Worm (Caenorhabditis elegans) whole organism, L1 larva: ENCODE data around the gene snt-1.

Experiments used
- C04F5.9 ChIP-seq: sonication (generic microtip); optimal IDR thresholded peaks from 2 replicates; lab custom pipeline; 2016; ENCODE audit warnings: missing genetic modification characterization, missing compliant biosample characterization
- C16A3.4 ChIP-seq: fragments of 150-350 bp; optimal IDR thresholded peaks from 2 replicates; lab custom pipeline; 2014; ENCODE audit warnings: missing biosample characterization, missing genetic modification characterization
- C34B4.2 ChIP-seq: sonication (generic microtip); optimal IDR thresholded peaks from 2 replicates; lab custom pipeline; 2017; ENCODE audit warnings: mild to moderate bottlenecking, missing genetic modification characterization, missing compliant biosample characterization
- aha-1 ChIP-seq: fragments of 150-350 bp; optimal IDR thresholded peaks from 2 replicates; lab custom pipeline; 2014; ENCODE audit warnings: missing biosample characterization, missing genetic modification characterization
- alr-1 ChIP-seq: fragments of 200-800 bp; sonication (Bioruptor generic); optimal IDR thresholded peaks from 2 replicates; lab custom pipeline; 2018; ENCODE audit warnings: borderline replicate concordance, mild to moderate bottlenecking, missing genetic modification characterization, missing compliant biosample characterization
- ama-1 ChIP-seq: fragments of 150-350 bp; optimal IDR thresholded peaks from 2 replicates; lab custom pipeline; 2014
- ceh-63 ChIP-seq: fragments of 200-800 bp; sonication (Bioruptor generic); optimal IDR thresholded peaks from 2 replicates; lab custom pipeline; 2018; ENCODE audit warnings: mild to moderate bottlenecking, missing genetic modification characterization, missing compliant biosample characterization
- ceh-8 ChIP-seq: fragments of 200-800 bp; sonication (Bioruptor generic); optimal IDR thresholded peaks from 2 replicates; lab custom pipeline; 2018; ENCODE audit warnings: mild to moderate bottlenecking, missing genetic modification characterization, moderate library complexity, missing compliant biosample characterization
- ces-1 ChIP-seq: fragments of 150-350 bp; optimal IDR thresholded peaks from 2 replicates; lab custom pipeline; 2014; ENCODE audit warnings: missing biosample characterization, missing genetic modification reagents, missing genetic modification characterization
- dpl-1 ChIP-seq, 3 experiments: fragments of 150-350 bp in 2 of 3; sonication (generic microtip) in 1 of 3; optimal IDR thresholded peaks; 2 replicates each; lab custom pipeline; 2014 to 2017; ENCODE audit warnings: missing biosample characterization in 3 of 3, missing genetic modification characterization in 3 of 3, missing genetic modification reagents in 3 of 3
- egl-27 ChIP-seq, 2 experiments: fragments of 150-350 bp in 1 of 2; sonication (generic microtip); optimal IDR thresholded peaks; 3 replicates each; lab custom pipeline; 2017 to 2018; ENCODE audit warnings: missing biosample characterization in 2 of 2, missing genetic modification characterization in 2 of 2, missing genetic modification reagents in 2 of 2
- elt-3 ChIP-seq, 6 experiments: fragments of 150-350 bp in 1 of 6; sonication (generic microtip); optimal IDR thresholded peaks; 2 replicates each; lab custom pipeline; 2017 to 2018; ENCODE audit warnings: missing biosample characterization in 6 of 6, missing genetic modification characterization in 6 of 6, inconsistent platforms in 1 of 6
- fkh-10 ChIP-seq: sonication (generic microtip); optimal IDR thresholded peaks from 2 replicates; lab custom pipeline; 2017; ENCODE audit warnings: missing biosample characterization, missing genetic modification reagents, missing genetic modification characterization
- fkh-4 ChIP-seq: sonication (generic microtip); optimal IDR thresholded peaks from 2 replicates; lab custom pipeline; 2016; ENCODE audit warnings: missing compliant biosample characterization, missing genetic modification characterization, borderline replicate concordance
- fkh-8 ChIP-seq: sonication (generic microtip); optimal IDR thresholded peaks from 2 replicates; lab custom pipeline; 2016; ENCODE audit warnings: mild to moderate bottlenecking, missing genetic modification characterization, missing compliant biosample characterization
- fos-1 ChIP-seq: fragments of 150-350 bp; optimal IDR thresholded peaks from 2 replicates; lab custom pipeline; 2014; ENCODE audit warnings: missing biosample characterization, missing genetic modification characterization
- hlh-4 ChIP-seq: sonication (generic microtip); optimal IDR thresholded peaks from 2 replicates; lab custom pipeline; 2016; ENCODE audit warnings: mild to moderate bottlenecking, missing genetic modification characterization, missing compliant biosample characterization
- hpl-2 ChIP-seq: fragments of 150-350 bp; optimal IDR thresholded peaks from 2 replicates; lab custom pipeline; 2014; ENCODE audit warnings: missing biosample characterization, missing genetic modification reagents, missing genetic modification characterization
- irx-1 ChIP-seq: sonication (generic microtip); optimal IDR thresholded peaks from 2 replicates; lab custom pipeline; 2016; ENCODE audit warnings: missing genetic modification characterization, missing compliant biosample characterization
- isw-1 ChIP-seq: fragments of 200-800 bp; sonication (Bioruptor generic); IDR thresholded peaks from 2 replicates; pipeline ENCODE4 v1.3.6; 2022; ENCODE audit warnings: missing genetic modification characterization, missing compliant biosample characterization
- jun-1 ChIP-seq: fragments of 150-350 bp; optimal IDR thresholded peaks from 2 replicates; lab custom pipeline; 2014; ENCODE audit warnings: missing biosample characterization, missing genetic modification reagents, missing genetic modification characterization
- lin-13 ChIP-seq: fragments of 150-350 bp; optimal IDR thresholded peaks from 2 replicates; lab custom pipeline; 2014; ENCODE audit warnings: missing biosample characterization, missing genetic modification reagents, missing genetic modification characterization
- lin-14 ChIP-seq: fragments of 200-800 bp; sonication (Bioruptor generic); optimal IDR thresholded peaks from 2 replicates; lab custom pipeline; 2018; ENCODE audit warnings: mild to moderate bottlenecking, missing genetic modification characterization, moderate library complexity, missing compliant biosample characterization
- lin-15B ChIP-seq: fragments of 150-350 bp; sonication (generic microtip); optimal IDR thresholded peaks from 3 replicates; lab custom pipeline; 2014; ENCODE audit warnings: missing biosample characterization, missing genetic modification characterization
- lin-39 ChIP-seq: fragments of 150-350 bp; optimal IDR thresholded peaks from 2 replicates; lab custom pipeline; 2014; ENCODE audit warnings: missing biosample characterization, missing genetic modification reagents, missing genetic modification characterization
- lir-3 ChIP-seq: sonication (generic microtip); optimal IDR thresholded peaks from 2 replicates; lab custom pipeline; 2016; ENCODE audit warnings: mild to moderate bottlenecking, missing genetic modification characterization, moderate library complexity, missing compliant biosample characterization; ENCODE audit not compliant: poor library complexity
- lsy-2 ChIP-seq, 2 experiments: fragments of 150-350 bp; optimal IDR thresholded peaks; 2 replicates each; lab custom pipeline; 2014; ENCODE audit warnings: missing biosample characterization in 2 of 2, missing genetic modification characterization in 2 of 2
- mab-9 ChIP-seq: fragments of 200-800 bp; sonication (Bioruptor generic); IDR thresholded peaks from 2 replicates; pipeline ENCODE4 v1.3.6; 2022; ENCODE audit warnings: missing genetic modification reagents, missing genetic modification characterization, missing compliant biosample characterization
- mdl-1 ChIP-seq, 2 experiments: fragments of 150-350 bp; optimal IDR thresholded peaks; 2 replicates each; lab custom pipeline; 2014 to 2017; ENCODE audit warnings: missing biosample characterization in 2 of 2, missing genetic modification characterization in 2 of 2, inconsistent platforms in 1 of 2
- mef-2 ChIP-seq: fragments of 150-350 bp; optimal IDR thresholded peaks from 2 replicates; lab custom pipeline; 2014; ENCODE audit warnings: missing biosample characterization, missing genetic modification characterization
- mep-1 ChIP-seq: fragments of 150-350 bp; optimal IDR thresholded peaks from 2 replicates; lab custom pipeline; 2014; ENCODE audit warnings: missing biosample characterization, missing genetic modification characterization
- nhr-11 ChIP-seq: fragments of 150-350 bp; optimal IDR thresholded peaks from 2 replicates; lab custom pipeline; 2014; ENCODE audit warnings: missing biosample characterization, missing genetic modification characterization
- nhr-12 ChIP-seq: sonication (generic microtip); optimal IDR thresholded peaks from 2 replicates; lab custom pipeline; 2017; ENCODE audit warnings: missing biosample characterization, missing genetic modification characterization
- nhr-19 ChIP-seq: fragments of 200-800 bp; sonication (Bioruptor generic); conservative IDR thresholded peaks from 2 replicates; pipeline ENCODE4 v1.3.6; 2022; ENCODE audit warnings: missing genetic modification characterization, missing compliant biosample characterization
- nhr-20 ChIP-seq: sonication (generic microtip); optimal IDR thresholded peaks from 2 replicates; lab custom pipeline; 2016; ENCODE audit warnings: mild to moderate bottlenecking, missing genetic modification characterization, missing compliant biosample characterization
- nhr-237 ChIP-seq: fragments of 150-350 bp; optimal IDR thresholded peaks from 2 replicates; lab custom pipeline; 2014; ENCODE audit warnings: missing biosample characterization, missing genetic modification characterization
- nhr-28 ChIP-seq: fragments of 150-350 bp; optimal IDR thresholded peaks from 2 replicates; lab custom pipeline; 2014; ENCODE audit warnings: missing biosample characterization, missing genetic modification characterization
- nhr-71 ChIP-seq: sonication (generic microtip); optimal IDR thresholded peaks from 2 replicates; lab custom pipeline; 2016; ENCODE audit warnings: mild to moderate bottlenecking, missing genetic modification characterization, moderate library complexity, missing compliant biosample characterization
- nhr-76 ChIP-seq: sonication (generic microtip); optimal IDR thresholded peaks from 2 replicates; lab custom pipeline; 2017; ENCODE audit warnings: missing biosample characterization, missing genetic modification characterization
- nhr-77 ChIP-seq: fragments of 150-350 bp; optimal IDR thresholded peaks from 2 replicates; lab custom pipeline; 2014; ENCODE audit warnings: missing biosample characterization, missing genetic modification characterization
- nhr-85 ChIP-seq: sonication (generic microtip); peaks from one replicate; lab custom pipeline; 2016; ENCODE audit warnings: missing genetic modification characterization, inconsistent platforms, missing compliant biosample characterization
- pax-3 ChIP-seq: fragments of 200-800 bp; sonication (Bioruptor generic); optimal IDR thresholded peaks from 2 replicates; lab custom pipeline; 2018; ENCODE audit warnings: mild to moderate bottlenecking, missing genetic modification characterization, moderate library complexity, missing compliant biosample characterization
- pqm-1 ChIP-seq: sonication (generic microtip); optimal IDR thresholded peaks from 3 replicates; lab custom pipeline; 2017; ENCODE audit warnings: missing biosample characterization, missing genetic modification characterization
- rnt-1 ChIP-seq: sonication (generic microtip); optimal IDR thresholded peaks from 2 replicates; lab custom pipeline; 2016; ENCODE audit warnings: mild to moderate bottlenecking, missing genetic modification characterization, moderate library complexity, missing compliant biosample characterization
- skn-1 ChIP-seq: fragments of 150-350 bp; optimal IDR thresholded peaks from 2 replicates; lab custom pipeline; 2014; ENCODE audit warnings: missing biosample characterization, missing genetic modification characterization
- snpc-4 ChIP-seq: fragments of 150-350 bp; optimal IDR thresholded peaks from 2 replicates; lab custom pipeline; 2014; ENCODE audit warnings: missing biosample characterization, missing genetic modification characterization
- sox-4 ChIP-seq: sonication (generic microtip); optimal IDR thresholded peaks from 2 replicates; lab custom pipeline; 2016; ENCODE audit warnings: missing genetic modification characterization, missing compliant biosample characterization
- swsn-7 ChIP-seq: sonication (generic microtip); optimal IDR thresholded peaks from 2 replicates; lab custom pipeline; 2016; ENCODE audit warnings: missing genetic modification characterization, missing compliant biosample characterization
- tbx-2 ChIP-seq: sonication (generic microtip); optimal IDR thresholded peaks from 2 replicates; lab custom pipeline; 2016; ENCODE audit warnings: missing genetic modification characterization, missing compliant biosample characterization
- unc-130 ChIP-seq: fragments of 150-350 bp; optimal IDR thresholded peaks from 2 replicates; lab custom pipeline; 2017; ENCODE audit warnings: missing biosample characterization, missing genetic modification characterization, inconsistent platforms
- unc-30 ChIP-seq: sonication (generic microtip); optimal IDR thresholded peaks from 2 replicates; lab custom pipeline; 2017; ENCODE audit warnings: missing biosample characterization, missing genetic modification characterization
- unc-98 ChIP-seq: fragments of 200-800 bp; sonication (Bioruptor generic); IDR thresholded peaks from 2 replicates; pipeline ENCODE4 v1.3.6; 2022; ENCODE audit warnings: missing genetic modification characterization, missing compliant biosample characterization
- vab-15 ChIP-seq: sonication (generic microtip); optimal IDR thresholded peaks from 2 replicates; lab custom pipeline; 2017; ENCODE audit warnings: missing genotype, mild to moderate bottlenecking, missing genetic modification characterization, missing compliant biosample characterization
- xbp-1 ChIP-seq: sonication (generic microtip); optimal IDR thresholded peaks from 2 replicates; lab custom pipeline; 2016; ENCODE audit warnings: missing genetic modification characterization, missing compliant biosample characterization
- zag-1 ChIP-seq: fragments of 150-350 bp; optimal IDR thresholded peaks from 2 replicates; lab custom pipeline; 2014; ENCODE audit warnings: missing biosample characterization, missing genetic modification characterization

The snt-1 gene

ce11 chrII:6835500-6835899 is 24.7 kb downstream of the snt-1 start (continued):
- TF ChIP-seq nhr-85, result peak; percentile 93
- TF ChIP-seq snpc-4 (tag; lab: Kevin White, UChicago), result no peak
- no peak for TF ChIP-seq lin-39
- TF ChIP-seq vab-15 (tag; lab: Kevin White, UChicago), result peak; percentile 61
- no peak for TF ChIP-seq zag-1 (tag; lab: Kevin White, UChicago)
- no peak for TF ChIP-seq mab-9 (GFP tag; lab: Robert Waterston, UW)
- peak; percentile 2 for TF ChIP-seq ceh-8 (GFP tag; lab: Kevin White, UChicago)
- peak; percentile 36 for TF ChIP-seq nhr-20 (tag; lab: Kevin White, UChicago)
- no peak for TF ChIP-seq C16A3.4 (tag; lab: Kevin White, UChicago)
- no peak for TF ChIP-seq lin-13 (GFP tag; lab: Kevin White, UChicago)
- no peak for TF ChIP-seq sox-4
- no peak for TF ChIP-seq nhr-237 (tag; lab: Kevin White, UChicago)
- TF ChIP-seq skn-1 (tag; lab: Kevin White, UChicago), result no peak
- no peak for TF ChIP-seq fos-1 (tag; lab: Kevin White, UChicago)
- peak; percentile 3 to 67 for TF ChIP-seq lsy-2 (tag; optimal IDR thresholded peaks at IDR 0.05; lab: Kevin White, UChicago)
- TF ChIP-seq lir-3 (tag; lab: Kevin White, UChicago), result no peak
- no peak for TF ChIP-seq xbp-1 (tag; lab: Kevin White, UChicago)
- peak; percentile 31 for TF ChIP-seq tbx-2 (tag; lab: Kevin White, UChicago)
- no peak for TF ChIP-seq nhr-76 (tag; lab: Kevin White, UChicago)
- no peak for TF ChIP-seq C04F5.9 (tag; lab: Kevin White, UChicago)
- TF ChIP-seq unc-130 (tag; lab: Kevin White, UChicago), result no peak
- no peak for TF ChIP-seq unc-98 (GFP tag; lab: Robert Waterston, UW)
- no peak for TF ChIP-seq ceh-63 (GFP tag; lab: Kevin White, UChicago)
- TF ChIP-seq aha-1 (tag; lab: Kevin White, UChicago), result no peak
- TF ChIP-seq egl-27 (tag; optimal IDR thresholded peaks at IDR 0.05; lab: Kevin White, UChicago), result peak in 1 of 2 experiments; percentile 85
- TF ChIP-seq nhr-71 (tag; lab: Kevin White, UChicago), result peak; percentile 27
- no peak for TF ChIP-seq unc-30 (tag; lab: Kevin White, UChicago)
- peak; percentile 88 for TF ChIP-seq lin-14 (GFP tag; lab: Kevin White, UChicago)
- TF ChIP-seq pqm-1 (tag; lab: Kevin White, UChicago), result no peak
- no peak for TF ChIP-seq hpl-2 (GFP tag; lab: Kevin White, UChicago)
- TF ChIP-seq nhr-19 (GFP tag; lab: Robert Waterston, UW), result no peak
- TF ChIP-seq fkh-10 (GFP tag; lab: Kevin White, UChicago), result no peak
- no peak for TF ChIP-seq lin-15B (tag; lab: Kevin White, UChicago)
- no peak for TF ChIP-seq ces-1 (GFP tag; lab: Kevin White, UChicago)
- no peak for TF ChIP-seq alr-1 (tag; lab: Kevin White, UChicago)
- no peak for TF ChIP-seq hlh-4
- TF ChIP-seq mep-1 (tag; lab: Kevin White, UChicago), result peak; percentile 63
- no peak for TF ChIP-seq nhr-12 (tag; lab: Kevin White, UChicago)
- TF ChIP-seq mef-2 (tag; lab: Kevin White, UChicago), result no peak
- TF ChIP-seq elt-3 (tag; optimal IDR thresholded peaks at IDR 0.05; lab: Kevin White, UChicago), result peak in 1 of 6 experiments; percentile 50
- no peak for TF ChIP-seq fkh-4
- no peak for TF ChIP-seq nhr-28 (tag; lab: Kevin White, UChicago)
- TF ChIP-seq irx-1 (tag; lab: Kevin White, UChicago), result no peak
- TF ChIP-seq dpl-1 (GFP tag; optimal IDR thresholded peaks at IDR 0.05; lab: Kevin White, UChicago), result no peak
- no peak for TF ChIP-seq jun-1 (tag; lab: Kevin White, UChicago)
- TF ChIP-seq nhr-77 (tag; lab: Kevin White, UChicago), result no peak
- TF ChIP-seq ama-1 (lab: Kevin White, UChicago), result no peak
- peak; percentile 11 for TF ChIP-seq swsn-7
- TF ChIP-seq C34B4.2 (tag; lab: Kevin White, UChicago), result no peak
- no peak for TF ChIP-seq mdl-1 (tag; optimal IDR thresholded peaks at IDR 0.05; lab: Kevin White, UChicago)
- no peak for TF ChIP-seq fkh-8
- TF ChIP-seq isw-1 (GFP tag; lab: Robert Waterston, UW), result no peak
- TF ChIP-seq nhr-11 (tag; lab: Kevin White, UChicago), result no peak
- no peak for TF ChIP-seq rnt-1 (tag; lab: Kevin White, UChicago)
- TF ChIP-seq pax-3 (tag; lab: Kevin White, UChicago), result no peak
